Fruit fly (Drosophila melanogaster) S2 (cell line): ENCODE measurements around the gene moi.

Experiments
- CG8478 ChIP-seq: fragments of >200 bp; optimal IDR thresholded peaks from 2 replicates; lab custom pipeline; 2018
- CTCF ChIP-seq, 2 experiments: fragments of >200 bp; optimal IDR thresholded peaks; 2 replicates each; lab custom pipeline; 2018

DNA sequence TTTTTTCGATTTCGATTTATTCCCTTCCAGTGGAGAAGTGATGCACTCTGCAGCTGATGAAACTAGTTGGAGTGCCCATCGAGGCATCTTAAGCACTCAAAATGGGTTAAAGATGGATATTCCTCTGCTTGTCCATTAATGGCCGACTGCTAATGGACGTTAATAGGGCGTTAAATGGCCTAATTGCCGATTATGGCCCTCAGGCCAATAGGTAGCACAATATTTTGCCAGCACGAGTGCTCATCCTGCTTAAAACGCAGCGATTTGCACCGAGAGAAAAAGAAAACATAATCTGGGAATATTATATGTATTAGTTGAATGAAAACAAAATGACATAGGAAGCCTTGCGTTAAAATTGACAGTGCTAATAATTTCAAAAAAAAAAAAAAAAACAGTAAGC, 46.9 kb upstream of the moi start, which contains the start of gene CG44158:
- TF ChIP-seq CTCF (optimal IDR thresholded peaks at IDR 0.05; lab: Kevin White, UChicago): no peak
- no peak for TF ChIP-seq CG8478 (lab: Kevin White, UChicago)
